Fruit fly (Drosophila melanogaster): ENCODE measurements around the gene wnd.

wnd gene

dm6 chr3L:19635478-19635996, at the start of gene wnd (continued):
- TF ChIP-seq CG17359 (tag; optimal IDR thresholded peaks at IDR 0.05) (no peak), schlank (tag; optimal IDR thresholded peaks at IDR 0.05) (no peak), Opbp (GFP tag; IDR thresholded peaks at IDR 0.05; ENCODE audit: partially characterized antibody) (no peak; the same call in 2 of the 3 replicates), hbn (GFP tag; IDR thresholded peaks at IDR 0.05; ENCODE audit: partially characterized antibody) (peak; percentile 41; the same call in 1 of the 2 replicates), Dll (GFP tag; IDR thresholded peaks at IDR 0.05; ENCODE audit: partially characterized antibody) (0 out of 4 replicates have a peak, but pooled peaks have one; percentile 36), CG6813 (GFP tag; optimal IDR thresholded peaks at IDR 0.05) (no peak), otp (GFP tag; IDR thresholded peaks at IDR 0.05) (no peak), Oaz (GFP tag; IDR thresholded peaks at IDR 0.05) (no peak), fu2 (GFP tag; optimal IDR thresholded peaks at IDR 0.05) (no peak), CG12769 (tag; optimal IDR thresholded peaks at IDR 0.05) (peak; percentile 85), CG3407 (GFP tag; optimal IDR thresholded peaks at IDR 0.05) (no peak), CG14441 (GFP tag; IDR thresholded peaks at IDR 0.05) (no peak), ham (GFP tag; IDR thresholded peaks at IDR 0.05) (no peak), CG4820 (GFP tag; optimal IDR thresholded peaks at IDR 0.05) (no peak), Eip74EF (GFP tag; optimal IDR thresholded peaks at IDR 0.05) (peak in 1 of 2 experiments; percentile 2), CG3281 (GFP tag; optimal IDR thresholded peaks at IDR 0.05) (no peak), p53 (GFP tag; optimal IDR thresholded peaks at IDR 0.05) (peak; percentile 100), Awh (GFP tag; IDR thresholded peaks at IDR 0.05) (no peak), CG3726 (GFP tag; IDR thresholded peaks at IDR 0.05) (no peak), CG9817 (tag; optimal IDR thresholded peaks at IDR 0.05) (no peak), lilli (GFP tag; optimal IDR thresholded peaks at IDR 0.05) (no peak), Tbp (GFP tag; optimal IDR thresholded peaks at IDR 0.05) (no peak), CG14667 (GFP tag; IDR thresholded peaks at IDR 0.05) (no peak), trh (GFP tag; optimal IDR thresholded peaks at IDR 0.05) (no peak), CG9932 (GFP tag; IDR thresholded peaks at IDR 0.05) (no peak), unc-4 (GFP tag; IDR thresholded peaks at IDR 0.05; ENCODE audit: partially characterized antibody) (peak; percentile 41), CG5953 (GFP tag; IDR thresholded peaks at IDR 0.05) (no peak), cad (GFP tag; optimal IDR thresholded peaks at IDR 0.05) (no peak), PHDP (tag; optimal IDR thresholded peaks at IDR 0.05) (no peak), Ada2b (GFP tag; IDR thresholded peaks at IDR 0.05) (no peak), CG31224 (GFP tag; IDR thresholded peaks at IDR 0.05) (no peak), Antp (GFP tag; optimal IDR thresholded peaks at IDR 0.05) (no peak), pan (optimal IDR thresholded peaks at IDR 0.05) (no peak), pan (GFP tag; optimal IDR thresholded peaks at IDR 0.05 in 1 of 2, IDR thresholded peaks at IDR 0.05 in 1 of 2) (peak in 1 of 2 experiments; percentile 6), CG7357 (GFP tag; IDR thresholded peaks at IDR 0.05) (no peak), Nf-YC (tag; optimal IDR thresholded peaks at IDR 0.05) (peak; percentile 74), CG15269 (tag; optimal IDR thresholded peaks at IDR 0.05) (no peak), Dad (GFP tag; optimal IDR thresholded peaks at IDR 0.05) (no peak), Abd-B (GFP tag; optimal IDR thresholded peaks at IDR 0.05) (no peak), Fer2 (tag; optimal IDR thresholded peaks at IDR 0.05) (no peak), hkb (optimal IDR thresholded peaks at IDR 0.05) (no peak), hkb (GFP tag; IDR thresholded peaks at IDR 0.05) (peak; percentile 47; the same call in 1 of the 2 replicates), inv (GFP tag; IDR thresholded peaks at IDR 0.05; ENCODE audit: partially characterized antibody) (no peak), CG8388 (GFP tag; optimal IDR thresholded peaks at IDR 0.05) (no peak), dan (GFP tag; IDR thresholded peaks at IDR 0.05) (no peak), nmo (GFP tag; optimal IDR thresholded peaks at IDR 0.05) (no peak), h (optimal IDR thresholded peaks at IDR 0.05) (no peak), sens (GFP tag) (peak; percentile 82), Gsc (GFP tag; IDR thresholded peaks at IDR 0.05) (no peak), CG34224 (GFP tag; IDR thresholded peaks at IDR 0.05; ENCODE audit: partially characterized antibody) (peak; percentile 65; the same call in 1 of the 3 replicates), usp (GFP tag; optimal IDR thresholded peaks at IDR 0.05) (no peak), Atf-2 (GFP tag; optimal IDR thresholded peaks at IDR 0.05) (no peak)

Data from whole organism, embryonic.